Fruit fly (Drosophila melanogaster) whole organism, prepupa: Measurements from ENCODE around the gene AANATL2.

ENCODE experiments used
- Blimp-1 ChIP-seq: fragments of 200-800 bp; sonication (Bioruptor generic); optimal IDR thresholded peaks from 3 replicates; lab custom pipeline; 2017; ENCODE audit warnings: missing biosample characterization, missing genetic modification characterization, mild to moderate bottlenecking, moderate library complexity, missing genetic modification reagents
- CG10631 ChIP-seq: fragments of 200-800 bp; sonication (Bioruptor generic); optimal IDR thresholded peaks from 2 replicates; lab custom pipeline; 2016; ENCODE audit warnings: missing biosample characterization, missing genetic modification characterization
- CG11762 ChIP-seq: fragments of 200-800 bp; sonication (Bioruptor generic); optimal IDR thresholded peaks from 3 replicates; lab custom pipeline; 2016; ENCODE audit warnings: missing biosample characterization, missing genetic modification characterization; ENCODE audit not compliant: insufficient read depth
- CG11902 ChIP-seq: fragments of 200-800 bp; sonication (Bioruptor generic); optimal IDR thresholded peaks from 3 replicates; lab custom pipeline; 2016; ENCODE audit warnings: missing biosample characterization, missing genetic modification characterization
- CG15336 ChIP-seq: fragments of 200-800 bp; sonication (Bioruptor generic); IDR thresholded peaks from 2 replicates; pipeline ENCODE4 v1.3.6; 2022; ENCODE audit warnings: missing biosample characterization, missing genetic modification characterization
- CG1621 ChIP-seq: fragments of 200-800 bp; sonication (Bioruptor generic); optimal IDR thresholded peaks from 3 replicates; lab custom pipeline; 2018; ENCODE audit warnings: missing biosample characterization, mild to moderate bottlenecking, missing genetic modification characterization
- CG3032 ChIP-seq: fragments of 200-800 bp; optimal IDR thresholded peaks from 2 replicates; lab custom pipeline; 2019; ENCODE audit warnings: missing biosample characterization, mild to moderate bottlenecking, missing genetic modification characterization, moderate library complexity
- CG31627 ChIP-seq: fragments of 200-800 bp; sonication (Bioruptor generic); optimal IDR thresholded peaks from 3 replicates; lab custom pipeline; 2016; ENCODE audit warnings: missing biosample characterization, missing genetic modification characterization
- CG32006 ChIP-seq: fragments of 200-800 bp; sonication (Bioruptor generic); optimal IDR thresholded peaks from 3 replicates; lab custom pipeline; 2017; ENCODE audit warnings: missing biosample characterization, mild to moderate bottlenecking, missing genetic modification characterization
- CG34406 ChIP-seq: fragments of 200-800 bp; sonication (Bioruptor generic); optimal IDR thresholded peaks from 3 replicates; lab custom pipeline; 2016; ENCODE audit warnings: missing biosample characterization, missing genetic modification characterization
- CG3919 ChIP-seq: fragments of 200-800 bp; sonication (Bioruptor generic); optimal IDR thresholded peaks from 3 replicates; lab custom pipeline; 2016; ENCODE audit warnings: missing biosample characterization, missing genetic modification characterization
- CG4318 ChIP-seq: fragments of 200-800 bp; sonication (Bioruptor generic); optimal IDR thresholded peaks from 3 replicates; lab custom pipeline; 2017; ENCODE audit warnings: missing biosample characterization, mild to moderate bottlenecking, missing genetic modification characterization
- CG6163 ChIP-seq: fragments of 200-800 bp; sonication (Bioruptor generic); IDR thresholded peaks from 3 replicates; pipeline ENCODE4 v1.3.6; 2022; ENCODE audit warnings: missing biosample characterization, missing genetic modification characterization
- CG6276 ChIP-seq: fragments of 200-800 bp; sonication (Bioruptor generic); optimal IDR thresholded peaks from 2 replicates; lab custom pipeline; 2017; ENCODE audit warnings: missing biosample characterization, mild to moderate bottlenecking, missing genetic modification characterization
- CG6808 ChIP-seq: fragments of 200-800 bp; sonication (Bioruptor generic); optimal IDR thresholded peaks from 3 replicates; lab custom pipeline; 2017; ENCODE audit warnings: missing biosample characterization, missing genetic modification characterization, mild to moderate bottlenecking, moderate library complexity, missing genetic modification reagents
- CG6854 ChIP-seq: fragments of 200-800 bp; sonication (Bioruptor generic); optimal IDR thresholded peaks from 2 replicates; lab custom pipeline; 2017; ENCODE audit warnings: missing biosample characterization, mild to moderate bottlenecking, missing genetic modification characterization
- CG7368 ChIP-seq: fragments of 200-800 bp; sonication (Bioruptor generic); optimal IDR thresholded peaks from 3 replicates; lab custom pipeline; 2016; ENCODE audit warnings: missing biosample characterization, missing genetic modification characterization
- CG8119 ChIP-seq: fragments of 200-800 bp; sonication (Bioruptor generic); IDR thresholded peaks from 3 replicates; pipeline ENCODE4 v1.3.6; 2022; ENCODE audit warnings: missing biosample characterization, missing genetic modification characterization
- CG8319 ChIP-seq: fragments of 200-800 bp; sonication (Bioruptor generic); optimal IDR thresholded peaks from 3 replicates; lab custom pipeline; 2016; ENCODE audit warnings: missing biosample characterization, missing genetic modification characterization
- CG8632 ChIP-seq: fragments of 200-800 bp; sonication (Bioruptor generic); optimal IDR thresholded peaks from 3 replicates; lab custom pipeline; 2016; ENCODE audit warnings: missing biosample characterization, missing genetic modification characterization
- CG9139 ChIP-seq: fragments of 200-800 bp; sonication (Bioruptor generic); optimal IDR thresholded peaks from 3 replicates; lab custom pipeline; 2017; ENCODE audit warnings: missing biosample characterization, mild to moderate bottlenecking, missing genetic modification characterization
- Eip75B ChIP-seq: fragments of 200-800 bp; sonication (Bioruptor generic); optimal IDR thresholded peaks from 3 replicates; lab custom pipeline; 2016; ENCODE audit warnings: missing biosample characterization, missing genetic modification characterization
- Eip78C ChIP-seq: fragments of 200-800 bp; sonication (Bioruptor generic); peaks from one replicate; lab custom pipeline; 2016; ENCODE audit warnings: missing biosample characterization, missing genetic modification characterization
- Eip93F ChIP-seq: fragments of 200-800 bp; sonication (Bioruptor generic); optimal IDR thresholded peaks from 2 replicates; lab custom pipeline; 2016; ENCODE audit warnings: missing biosample characterization, mild to moderate bottlenecking, missing genetic modification characterization
- Ets96B ChIP-seq: fragments of 200-800 bp; optimal IDR thresholded peaks from 2 replicates; lab custom pipeline; 2019; ENCODE audit warnings: missing biosample characterization, mild to moderate bottlenecking, missing genetic modification characterization, moderate library complexity
- Gug ChIP-seq: fragments of 200-800 bp; sonication (Bioruptor generic); IDR thresholded peaks from 2 replicates; pipeline ENCODE4 v1.3.6; 2022; ENCODE audit warnings: missing biosample characterization, missing genetic modification characterization
- Hr38 ChIP-seq: sonication (Bioruptor generic); optimal IDR thresholded peaks from 2 replicates; lab custom pipeline; 2016; ENCODE audit warnings: missing biosample characterization, missing genetic modification characterization
- Hr39 ChIP-seq: fragments of 200-800 bp; sonication (Bioruptor generic); optimal IDR thresholded peaks from 2 replicates; lab custom pipeline; 2016; ENCODE audit warnings: missing biosample characterization, missing genetic modification characterization
- Hr4 ChIP-seq: fragments of 200-800 bp; sonication (Bioruptor generic); optimal IDR thresholded peaks from 3 replicates; lab custom pipeline; 2016; ENCODE audit warnings: missing biosample characterization, missing genetic modification characterization
- Lpt ChIP-seq: fragments of 200-800 bp; sonication (Bioruptor generic); optimal IDR thresholded peaks from 3 replicates; lab custom pipeline; 2016; ENCODE audit warnings: missing biosample characterization, missing genetic modification characterization
- Met ChIP-seq: fragments of 200-800 bp; sonication (Bioruptor generic); optimal IDR thresholded peaks from 3 replicates; lab custom pipeline; 2016; ENCODE audit warnings: missing biosample characterization, missing genetic modification characterization
- OdsH ChIP-seq: fragments of 200-800 bp; sonication (Bioruptor generic); optimal IDR thresholded peaks from 3 replicates; lab custom pipeline; 2016; ENCODE audit warnings: missing biosample characterization, missing genetic modification characterization
- Sox102F ChIP-seq: fragments of 200-800 bp; sonication (Bioruptor generic); optimal IDR thresholded peaks from 2 replicates; lab custom pipeline; 2016; ENCODE audit warnings: missing biosample characterization, mild to moderate bottlenecking, missing genetic modification characterization
- Sox14 ChIP-seq: fragments of 200-800 bp; sonication (Bioruptor generic); optimal IDR thresholded peaks from 3 replicates; lab custom pipeline; 2016; ENCODE audit warnings: missing biosample characterization, missing genetic modification characterization
- Sox15 ChIP-seq: fragments of 200-800 bp; sonication (Bioruptor generic); optimal IDR thresholded peaks from 3 replicates; lab custom pipeline; 2016; ENCODE audit warnings: missing biosample characterization, missing genetic modification characterization
- achi ChIP-seq: fragments of 200-800 bp; sonication (Bioruptor generic); optimal IDR thresholded peaks from 3 replicates; lab custom pipeline; 2016; ENCODE audit warnings: missing biosample characterization, missing genetic modification characterization
- acj6 ChIP-seq: fragments of 200-800 bp; sonication (Bioruptor generic); optimal IDR thresholded peaks from 3 replicates; lab custom pipeline; 2016; ENCODE audit warnings: missing biosample characterization, missing genetic modification characterization
- cyc ChIP-seq: fragments of 200-800 bp; sonication (Bioruptor generic); optimal IDR thresholded peaks from 3 replicates; lab custom pipeline; 2016; ENCODE audit warnings: missing biosample characterization, missing genetic modification characterization
- dac ChIP-seq: fragments of 200-800 bp; sonication (Bioruptor generic); optimal IDR thresholded peaks from 2 replicates; lab custom pipeline; 2017; ENCODE audit warnings: missing biosample characterization, mild to moderate bottlenecking, missing genetic modification characterization
- dsx ChIP-seq: fragments of 200-800 bp; optimal IDR thresholded peaks from 3 replicates; lab custom pipeline; 2019; ENCODE audit warnings: missing biosample characterization, mild to moderate bottlenecking, missing genetic modification characterization, moderate library complexity; ENCODE audit not compliant: poor library complexity, severe bottlenecking
- eg ChIP-seq: fragments of 200-800 bp; sonication (Bioruptor generic); IDR thresholded peaks from 3 replicates; pipeline ENCODE4 v1.3.6; 2022; ENCODE audit warnings: missing biosample characterization, missing genetic modification characterization
- fd59A ChIP-seq: fragments of 200-800 bp; sonication (Bioruptor generic); optimal IDR thresholded peaks from 2 replicates; lab custom pipeline; 2017; ENCODE audit warnings: missing biosample characterization, mild to moderate bottlenecking, missing genetic modification characterization, missing genetic modification reagents
- fd85E ChIP-seq: fragments of 200-800 bp; sonication (Bioruptor generic); optimal IDR thresholded peaks from 3 replicates; lab custom pipeline; 2016; ENCODE audit warnings: missing biosample characterization, missing genetic modification characterization
- fkh ChIP-seq: fragments of 200-800 bp; sonication (Bioruptor generic); optimal IDR thresholded peaks from 3 replicates; lab custom pipeline; 2017; ENCODE audit warnings: missing biosample characterization, mild to moderate bottlenecking, missing genetic modification characterization, moderate library complexity
- lz ChIP-seq: fragments of 200-800 bp; sonication (Bioruptor generic); optimal IDR thresholded peaks from 3 replicates; lab custom pipeline; 2016; ENCODE audit warnings: missing biosample characterization, missing genetic modification characterization
- net ChIP-seq: fragments of 200-800 bp; sonication (Bioruptor generic); optimal IDR thresholded peaks from 3 replicates; lab custom pipeline; 2016; ENCODE audit warnings: missing biosample characterization, missing genetic modification characterization
- pdm3 ChIP-seq: fragments of 200-800 bp; sonication (Bioruptor generic); optimal IDR thresholded peaks from 3 replicates; lab custom pipeline; 2016; ENCODE audit warnings: missing biosample characterization, missing genetic modification characterization
- salr ChIP-seq, 2 experiments: fragments of 200-800 bp; sonication (Bioruptor generic); optimal IDR thresholded peaks; 3 replicates each; lab custom pipeline; 2016 to 2018; ENCODE audit warnings: missing biosample characterization in 2 of 2, missing genetic modification characterization in 2 of 2, mild to moderate bottlenecking in 1 of 2
- spab ChIP-seq: fragments of 200-800 bp; sonication (Bioruptor generic); optimal IDR thresholded peaks from 2 replicates; lab custom pipeline; 2017; ENCODE audit warnings: missing biosample characterization, mild to moderate bottlenecking, missing genetic modification characterization, missing genetic modification reagents
- ss ChIP-seq, 2 experiments: fragments of 200-800 bp; sonication (Bioruptor generic); optimal IDR thresholded peaks; 2 replicates in 1 of 2; 3 replicates in 1 of 2; lab custom pipeline; 2017 to 2018; ENCODE audit warnings: mild to moderate bottlenecking in 2 of 2, missing biosample characterization in 2 of 2, missing genetic modification characterization in 2 of 2, moderate library complexity in 1 of 2
- svp ChIP-seq: fragments of 200-800 bp; sonication (Bioruptor generic); peaks from one replicate; lab custom pipeline; 2016; ENCODE audit warnings: missing biosample characterization, missing genetic modification characterization
- topi ChIP-seq: fragments of 200-800 bp; sonication (Bioruptor generic); optimal IDR thresholded peaks from 3 replicates; lab custom pipeline; 2016; ENCODE audit warnings: missing biosample characterization, missing genetic modification characterization
- vri ChIP-seq: fragments of 200-800 bp; sonication (Bioruptor generic); optimal IDR thresholded peaks from 3 replicates; lab custom pipeline; 2016; ENCODE audit warnings: missing biosample characterization, mild to moderate bottlenecking, missing genetic modification characterization

The AANATL2 gene

dm6 chr2L:6280328-6280727 is 24.7 kb downstream of the AANATL2 start:
- no peak for TF ChIP-seq dsx (GFP tag; lab: Kevin White, UChicago)
- peak; percentile 28 for TF ChIP-seq Ets96B
- no peak for TF ChIP-seq CG1621 (tag; lab: Kevin White, UChicago)
- no peak for TF ChIP-seq net (GFP tag; lab: Kevin White, UChicago)
- no peak for TF ChIP-seq salr (GFP tag; optimal IDR thresholded peaks at IDR 0.05; lab: Kevin White, UChicago)
- no peak for TF ChIP-seq CG6808 (GFP tag; lab: Kevin White, UChicago)
- no peak for TF ChIP-seq Lpt
- 0 out of 3 replicates have a peak, but pooled peaks have one; percentile 30 for TF ChIP-seq eg (GFP tag; lab: Robert Waterston, UW)
- no peak for TF ChIP-seq CG6276 (GFP tag; lab: Kevin White, UChicago)
- TF ChIP-seq Eip78C, result peak; percentile 81
- no peak for TF ChIP-seq CG7368
- no peak for TF ChIP-seq Sox15
- TF ChIP-seq fd59A (GFP tag; lab: Kevin White, UChicago), result no peak
- TF ChIP-seq spab (GFP tag; lab: Kevin White, UChicago), result peak; percentile 11
- TF ChIP-seq Eip93F, result no peak
- no peak for TF ChIP-seq Eip75B (GFP tag; lab: Kevin White, UChicago)
- TF ChIP-seq CG34406 (GFP tag; lab: Kevin White, UChicago), result no peak
- no peak for TF ChIP-seq CG4318 (GFP tag; lab: Kevin White, UChicago)
- TF ChIP-seq cyc (GFP tag; lab: Kevin White, UChicago), result peak; percentile 16
- no peak for TF ChIP-seq CG15336 (GFP tag; lab: Robert Waterston, UW)
- no peak for TF ChIP-seq vri (GFP tag; lab: Kevin White, UChicago)
- no peak for TF ChIP-seq OdsH
- TF ChIP-seq CG31627, result no peak
- 0 out of 3 replicates have a peak, but pooled peaks have one; percentile 37 for TF ChIP-seq CG8119
- TF ChIP-seq acj6, result peak; percentile 28
- no peak for TF ChIP-seq topi (GFP tag; lab: Kevin White, UChicago)
- TF ChIP-seq CG8632 (GFP tag; lab: Kevin White, UChicago), result no peak
- TF ChIP-seq Hr39 (GFP tag; lab: Kevin White, UChicago), result peak; percentile 23
- no peak for TF ChIP-seq Hr38
- peak; percentile 18 for TF ChIP-seq achi
- TF ChIP-seq fd85E (GFP tag; lab: Kevin White, UChicago), result no peak
- TF ChIP-seq CG3032 (tag; lab: Kevin White, UChicago), result peak; percentile 0
- no peak for TF ChIP-seq dac (GFP tag; lab: Kevin White, UChicago)
- no peak for TF ChIP-seq fkh (GFP tag; lab: Kevin White, UChicago)
- peak; percentile 19 for TF ChIP-seq lz (GFP tag; lab: Kevin White, UChicago)
- TF ChIP-seq Sox14 (GFP tag; lab: Kevin White, UChicago), result no peak
- peak; percentile 15 for TF ChIP-seq pdm3 (GFP tag; lab: Kevin White, UChicago)
- no peak for TF ChIP-seq CG11762
- no peak for TF ChIP-seq CG9139 (GFP tag; lab: Kevin White, UChicago)
- TF ChIP-seq Hr4 (GFP tag; lab: Kevin White, UChicago), result peak; percentile 42
- TF ChIP-seq Gug (GFP tag; lab: Robert Waterston, UW), result 0 out of 2 replicates have a peak, but pooled peaks have one; percentile 16
- peak; percentile 34 for TF ChIP-seq CG3919
- TF ChIP-seq CG32006 (GFP tag; lab: Kevin White, UChicago), result peak; percentile 43
- peak; percentile 69 for TF ChIP-seq svp (GFP tag; lab: Kevin White, UChicago)
- TF ChIP-seq ss (GFP tag; optimal IDR thresholded peaks at IDR 0.05; lab: Kevin White, UChicago), result peak in 1 of 2 experiments; percentile 5
- TF ChIP-seq Sox102F, result no peak
- TF ChIP-seq Blimp-1 (GFP tag; lab: Kevin White, UChicago), result no peak
- TF ChIP-seq CG6854 (GFP tag; lab: Kevin White, UChicago), result no peak
- peak; percentile 8 for TF ChIP-seq Met
- TF ChIP-seq CG11902, result no peak
- no peak for TF ChIP-seq CG8319 (GFP tag; lab: Kevin White, UChicago)
- peak; percentile 63 for TF ChIP-seq CG6163 (GFP tag; lab: Robert Waterston, UW)
- TF ChIP-seq CG10631 (GFP tag; lab: Kevin White, UChicago), result peak; percentile 29
